Worm (Caenorhabditis elegans) whole organism, late embryonic: ENCODE measurements around the gene str-44.

Experiments
- K02D7.2 ChIP-seq: sonication (generic microtip); optimal IDR thresholded peaks from 2 replicates; lab custom pipeline; 2017; ENCODE audit warnings: mild to moderate bottlenecking, missing genetic modification characterization, missing compliant biosample characterization
- K09A11.1 ChIP-seq: sonication (generic microtip); optimal IDR thresholded peaks from 2 replicates; lab custom pipeline; 2017; ENCODE audit warnings: antibody characterized with exemption, mild to moderate bottlenecking, missing genetic modification characterization, missing compliant biosample characterization; ENCODE audit not compliant: insufficient read depth
- ceh-2 ChIP-seq: sonication (generic microtip); optimal IDR thresholded peaks from 2 replicates; lab custom pipeline; 2016; ENCODE audit warnings: missing genotype, missing genetic modification characterization, missing compliant biosample characterization
- ceh-22 ChIP-seq: sonication (generic microtip); optimal IDR thresholded peaks from 2 replicates; lab custom pipeline; 2017; ENCODE audit warnings: missing biosample characterization, missing genetic modification characterization
- ceh-24 ChIP-seq: sonication (generic microtip); optimal IDR thresholded peaks from 2 replicates; lab custom pipeline; 2016; ENCODE audit warnings: mild to moderate bottlenecking, missing genetic modification characterization, missing compliant biosample characterization
- ceh-45 ChIP-seq: fragments of 200-800 bp; sonication (Bioruptor generic); IDR thresholded peaks from 2 replicates; pipeline ENCODE4 v1.3.6; 2022; ENCODE audit warnings: missing genetic modification reagents, missing genetic modification characterization, missing compliant biosample characterization
- ceh-48 ChIP-seq: sonication (generic microtip); optimal IDR thresholded peaks from 2 replicates; lab custom pipeline; 2016; ENCODE audit warnings: missing genetic modification characterization, inconsistent platforms, missing compliant biosample characterization
- che-1 ChIP-seq: sonication (generic microtip); optimal IDR thresholded peaks from 2 replicates; lab custom pipeline; 2016; ENCODE audit warnings: mild to moderate bottlenecking, missing genetic modification characterization, missing compliant biosample characterization
- dmd-4 ChIP-seq: sonication (generic microtip); optimal IDR thresholded peaks from 2 replicates; lab custom pipeline; 2016; ENCODE audit warnings: borderline replicate concordance, missing genetic modification characterization, missing compliant biosample characterization
- dve-1 ChIP-seq: sonication (generic microtip); optimal IDR thresholded peaks from 2 replicates; lab custom pipeline; 2017; ENCODE audit warnings: antibody characterized with exemption, mild to moderate bottlenecking, missing genetic modification characterization, missing compliant biosample characterization
- elt-2 ChIP-seq: sonication (generic microtip); optimal IDR thresholded peaks from 2 replicates; lab custom pipeline; 2016; ENCODE audit warnings: missing genetic modification reagents, missing genetic modification characterization, missing compliant biosample characterization
- elt-4 ChIP-seq: sonication (generic microtip); optimal IDR thresholded peaks from 2 replicates; lab custom pipeline; 2016; ENCODE audit warnings: missing genetic modification characterization, missing compliant biosample characterization
- ets-4 ChIP-seq: sonication (generic microtip); optimal IDR thresholded peaks from 2 replicates; lab custom pipeline; 2016; ENCODE audit warnings: missing genetic modification characterization, missing compliant biosample characterization
- fkh-10 ChIP-seq: fragments of 150-350 bp; optimal IDR thresholded peaks from 2 replicates; lab custom pipeline; 2014; ENCODE audit warnings: missing biosample characterization, missing genetic modification reagents, missing genetic modification characterization
- fkh-6 ChIP-seq: sonication (generic microtip); optimal IDR thresholded peaks from 2 replicates; lab custom pipeline; 2016; ENCODE audit warnings: missing genetic modification characterization, missing compliant biosample characterization
- hlh-15 ChIP-seq: sonication (generic microtip); optimal IDR thresholded peaks from 2 replicates; lab custom pipeline; 2016; ENCODE audit warnings: missing genetic modification characterization, missing compliant biosample characterization
- hlh-30 ChIP-seq: sonication (generic microtip); optimal IDR thresholded peaks from 2 replicates; lab custom pipeline; 2017; ENCODE audit warnings: antibody characterized with exemption, missing genetic modification characterization, missing compliant biosample characterization; ENCODE audit not compliant: insufficient read depth
- hlh-6 ChIP-seq: sonication (generic microtip); optimal IDR thresholded peaks from 2 replicates; lab custom pipeline; 2016; ENCODE audit warnings: missing genotype, missing genetic modification characterization, missing compliant biosample characterization
- nfya-1 ChIP-seq: sonication (generic microtip); optimal IDR thresholded peaks from 2 replicates; lab custom pipeline; 2017; ENCODE audit warnings: missing genetic modification characterization, mild to moderate bottlenecking, missing compliant biosample characterization, antibody characterized with exemption, moderate library complexity
- pag-3 ChIP-seq: sonication (generic microtip); optimal IDR thresholded peaks from 2 replicates; lab custom pipeline; 2016; ENCODE audit warnings: missing compliant biosample characterization, missing genetic modification characterization, borderline replicate concordance
- pat-9 ChIP-seq: fragments of 200-800 bp; sonication (Bioruptor generic); optimal IDR thresholded peaks from 2 replicates; lab custom pipeline; 2018; ENCODE audit warnings: mild to moderate bottlenecking, missing genetic modification characterization, moderate library complexity, missing compliant biosample characterization
- pha-2 ChIP-seq: sonication (generic microtip); optimal IDR thresholded peaks from 2 replicates; lab custom pipeline; 2017; ENCODE audit warnings: mild to moderate bottlenecking, missing genetic modification characterization, missing compliant biosample characterization
- pha-4 ChIP-seq: fragments of 150-350 bp; optimal IDR thresholded peaks from 2 replicates; lab custom pipeline; 2018; ENCODE audit warnings: missing biosample characterization, missing genetic modification reagents, missing genetic modification characterization
- pqm-1 ChIP-seq: sonication (generic microtip); optimal IDR thresholded peaks from 2 replicates; lab custom pipeline; 2016; ENCODE audit warnings: missing genetic modification characterization, missing compliant biosample characterization
- rnt-1 ChIP-seq: sonication (generic microtip); optimal IDR thresholded peaks from 2 replicates; lab custom pipeline; 2016; ENCODE audit warnings: missing genetic modification characterization, missing compliant biosample characterization
- sox-2 ChIP-seq: fragments of 200-800 bp; sonication (Bioruptor generic); IDR thresholded peaks from 2 replicates; pipeline ENCODE4 v1.3.6; 2022; ENCODE audit warnings: missing genetic modification reagents, missing genetic modification characterization, missing compliant biosample characterization
- tbx-2 ChIP-seq: sonication (generic microtip); optimal IDR thresholded peaks from 2 replicates; lab custom pipeline; 2016; ENCODE audit warnings: missing genetic modification characterization, missing compliant biosample characterization
- tbx-7 ChIP-seq: sonication (generic microtip); optimal IDR thresholded peaks from 2 replicates; lab custom pipeline; 2016; ENCODE audit warnings: missing genotype, missing genetic modification characterization, missing compliant biosample characterization
- ttx-3 ChIP-seq: sonication (generic microtip); optimal IDR thresholded peaks from 2 replicates; lab custom pipeline; 2016; ENCODE audit warnings: missing genetic modification reagents, missing genetic modification characterization, missing compliant biosample characterization
- unc-3 ChIP-seq, 2 experiments: fragments of 200-800 bp in 1 of 2; sonication (Bioruptor generic) in 1 of 2; sonication (generic microtip) in 1 of 2; conservative IDR thresholded peaks in 1 of 2; optimal IDR thresholded peaks in 1 of 2; 2 replicates each; pipeline versions ENCODE4 v1.3.6 to Lab custom; 2016 to 2022; ENCODE audit warnings: missing compliant biosample characterization in 2 of 2, missing genetic modification characterization in 2 of 2, missing genetic modification reagents in 1 of 2
- unc-42 ChIP-seq: sonication (generic microtip); optimal IDR thresholded peaks from 2 replicates; lab custom pipeline; 2016; ENCODE audit warnings: missing genotype, missing genetic modification characterization, missing compliant biosample characterization
- ztf-16 ChIP-seq: sonication (generic microtip); optimal IDR thresholded peaks from 2 replicates; lab custom pipeline; 2017; ENCODE audit warnings: missing genetic modification characterization, missing compliant biosample characterization

str-44 gene

ce11 chrIV:7188528-7189422, 11.8 kb downstream of the str-44 start, which contains the start of gene srlf-7:
Gene srlf-7 (plus strand): TSS chrIV:7189287.
- no peak for TF ChIP-seq ets-4 (tag; lab: Kevin White, UChicago)
- no peak for TF ChIP-seq K02D7.2 (tag; lab: Kevin White, UChicago)
- no peak for TF ChIP-seq hlh-6
- peak; percentile 27 for TF ChIP-seq pqm-1 (tag; lab: Kevin White, UChicago)
- TF ChIP-seq ceh-22 = no peak
- TF ChIP-seq unc-3 (GFP tag; conservative IDR thresholded peaks at IDR 0.05; lab: Robert Waterston, UW) = no peak
- TF ChIP-seq unc-3 (tag; optimal IDR thresholded peaks at IDR 0.05; lab: Kevin White, UChicago) = no peak
- peak; percentile 44 for TF ChIP-seq unc-42 (tag; lab: Kevin White, UChicago)
- TF ChIP-seq elt-4 (tag; lab: Kevin White, UChicago) = no peak
- TF ChIP-seq dmd-4 (tag; lab: Kevin White, UChicago) = no peak
- TF ChIP-seq elt-2 (tag; lab: Kevin White, UChicago) = peak; percentile 88
- TF ChIP-seq, all 69 proteins: peak for 3

ce11 chrIV:7190409-7190808, 13.4 kb downstream of the str-44 start:
- TF ChIP-seq ttx-3 (tag; lab: Kevin White, UChicago) (no peak), elt-2 (tag; lab: Kevin White, UChicago) (peak; percentile 49)

DNA sequence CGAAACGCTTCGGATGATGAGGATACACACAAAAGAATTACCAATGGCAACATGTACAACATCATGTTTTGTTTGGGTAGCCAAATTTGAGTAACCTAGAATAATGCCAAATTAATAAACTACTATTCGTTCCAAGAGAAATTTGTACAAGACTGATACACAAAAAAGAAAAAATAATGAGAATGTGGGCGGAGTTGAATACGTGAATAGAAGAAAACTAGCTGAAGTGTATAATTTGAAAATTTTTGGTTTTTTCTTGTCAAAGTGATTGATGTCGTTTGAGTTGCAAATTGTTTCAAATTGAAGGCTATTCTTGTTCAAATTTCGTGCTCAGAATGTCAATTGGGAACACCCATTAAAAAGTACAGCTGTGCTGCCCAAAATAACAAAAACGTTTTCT, 14.8 kb downstream of the str-44 start, which contains the start of gene R13A1.5:
Gene R13A1.5 (minus strand): TSS at position 101 of the 400 bp plus-strand sequence.
- no peak for TF ChIP-seq sox-2
- TF ChIP-seq K09A11.1 (tag; lab: Kevin White, UChicago) = no peak
- no peak for TF ChIP-seq nfya-1 (tag; lab: Kevin White, UChicago)
- no peak for TF ChIP-seq rnt-1 (tag; lab: Kevin White, UChicago)
- no peak for TF ChIP-seq ceh-48 (tag; lab: Kevin White, UChicago)

ce11 chrIV:7195734-7196133, 18.7 kb downstream of the str-44 start, which contains the start of gene best-16:
Gene best-16 (minus strand): TSS chrIV:7195834.
- TF ChIP-seq rnt-1 (tag; lab: Kevin White, UChicago) (no peak), tbx-2 (no peak), ceh-24 (tag; lab: Kevin White, UChicago) (no peak), dve-1 (no peak), tbx-7 (tag; lab: Kevin White, UChicago) (no peak), ceh-45 (no peak), ztf-16 (tag; lab: Kevin White, UChicago) (no peak), hlh-30 (tag; lab: Kevin White, UChicago) (no peak), hlh-15 (tag; lab: Kevin White, UChicago) (no peak), fkh-6 (tag; lab: Kevin White, UChicago) (no peak), elt-2 (tag; lab: Kevin White, UChicago) (no peak), pag-3 (tag; lab: Kevin White, UChicago) (no peak), fkh-10 (no peak), pha-4 (tag; lab: Kevin White, UChicago) (no peak), che-1 (tag; lab: Kevin White, UChicago) (no peak), ceh-2 (no peak), pat-9 (tag; lab: Kevin White, UChicago) (no peak), pha-2 (tag; lab: Kevin White, UChicago) (no peak)
